Fruit fly (Drosophila melanogaster): Measurements from ENCODE around the gene CG8012.
A peak's percentile ranks its signal among the peaks of the same experiment; 100 is the strongest.

The CG8012 gene

dm6 chr3L:8197779-8198279, 17.3 kb upstream of the CG8012 start, which contains the start of the genes UbcE2M and Dhps (continued):
- TF ChIP-seq tai (GFP tag; optimal IDR thresholded peaks at IDR 0.05) (no peak), Vsx2 (GFP tag; optimal IDR thresholded peaks at IDR 0.05; ENCODE audit: partially characterized antibody) (no peak), foxo (GFP tag; optimal IDR thresholded peaks at IDR 0.05) (peak in 1 of 2 experiments; percentile 77), dl (GFP tag; optimal IDR thresholded peaks at IDR 0.05; ENCODE audit: insufficient read depth in 1 of 2, partially characterized antibody in 2 of 2) (no peak), brk (GFP tag; optimal IDR thresholded peaks at IDR 0.05) (no peak), CrebA (GFP tag; optimal IDR thresholded peaks at IDR 0.05; ENCODE audit: borderline replicate concordance) (no peak), pan (optimal IDR thresholded peaks at IDR 0.05) (no peak), dsf (GFP tag; optimal IDR thresholded peaks at IDR 0.05; ENCODE audit: borderline replicate concordance) (no peak), usp (GFP tag; optimal IDR thresholded peaks at IDR 0.05) (no peak), psq (GFP tag; optimal IDR thresholded peaks at IDR 0.05) (peak; percentile 78), Mio (GFP tag; optimal IDR thresholded peaks at IDR 0.05) (no peak), GATAd (GFP tag; optimal IDR thresholded peaks at IDR 0.05) (peak; percentile 0), CG9705 (GFP tag; optimal IDR thresholded peaks at IDR 0.05) (peak; percentile 67), Hr78 (GFP tag; optimal IDR thresholded peaks at IDR 0.05) (no peak)

DNA sequence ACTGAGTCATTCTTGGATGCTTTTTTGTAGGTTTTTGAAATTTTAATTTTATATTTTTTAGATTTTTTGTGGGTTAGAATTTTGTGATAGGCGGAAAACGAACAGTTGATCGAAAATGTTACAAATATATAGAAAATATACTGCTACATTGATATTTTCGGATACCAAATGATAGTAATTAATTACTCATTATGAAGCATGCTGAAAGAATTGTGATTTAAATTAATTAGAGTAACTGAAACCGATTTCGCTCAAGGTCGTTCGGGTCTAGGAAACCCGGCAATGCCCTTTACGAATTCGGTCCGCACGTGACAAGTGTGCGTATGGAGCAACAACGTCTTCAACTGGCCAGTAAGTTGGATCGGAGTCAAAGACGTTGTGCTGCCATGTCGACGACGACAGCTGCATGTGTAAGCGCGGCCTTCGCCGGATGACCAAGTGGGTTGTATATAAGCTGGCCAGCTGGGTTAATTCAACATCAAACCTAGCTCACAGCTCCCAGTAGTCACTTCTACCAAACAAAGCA, 12.7 kb upstream of the CG8012 start, which contains the start of the genes CG7366 and CG13679:
CG7366 (minus strand) TSS at position 101 of the 526 bp plus-strand sequence.
CG13679 (plus strand) TSS at position 476 of the 526 bp plus-strand sequence.
- TF ChIP-seq CG32264 (GFP tag; optimal IDR thresholded peaks at IDR 0.05): no peak
- TF ChIP-seq Rel (GFP tag; optimal IDR thresholded peaks at IDR 0.05): no peak
- TF ChIP-seq Rel (tag; optimal IDR thresholded peaks at IDR 0.05): no peak
- no peak for TF ChIP-seq Vsx2 (GFP tag; optimal IDR thresholded peaks at IDR 0.05; ENCODE audit: partially characterized antibody)
- no peak for TF ChIP-seq CG9705 (GFP tag; optimal IDR thresholded peaks at IDR 0.05)
- TF ChIP-seq usp (GFP tag; optimal IDR thresholded peaks at IDR 0.05): no peak
- TF ChIP-seq Myc (optimal IDR thresholded peaks at IDR 0.05): no peak
- TF ChIP-seq jim (GFP tag; optimal IDR thresholded peaks at IDR 0.05): no peak
- no peak for TF ChIP-seq dl (GFP tag; optimal IDR thresholded peaks at IDR 0.05; ENCODE audit: insufficient read depth in 1 of 2, partially characterized antibody in 2 of 2)
- no peak for TF ChIP-seq Dif (GFP tag; optimal IDR thresholded peaks at IDR 0.05; ENCODE audit: partially characterized antibody)
- no peak for TF ChIP-seq psq (GFP tag; optimal IDR thresholded peaks at IDR 0.05)
- no peak for TF ChIP-seq Sp1 (GFP tag; optimal IDR thresholded peaks at IDR 0.05)
- no peak for TF ChIP-seq fru (GFP tag; optimal IDR thresholded peaks at IDR 0.05)
- TF ChIP-seq sv (GFP tag; optimal IDR thresholded peaks at IDR 0.05): no peak
- no peak for TF ChIP-seq rgr (GFP tag; optimal IDR thresholded peaks at IDR 0.05)
- TF ChIP-seq Hr78 (GFP tag; optimal IDR thresholded peaks at IDR 0.05): no peak
- TF ChIP-seq woc (GFP tag; optimal IDR thresholded peaks at IDR 0.05): no peak
- no peak for TF ChIP-seq N (GFP tag; optimal IDR thresholded peaks at IDR 0.05)
- no peak for TF ChIP-seq pan (optimal IDR thresholded peaks at IDR 0.05)
- TF ChIP-seq dsf (GFP tag; optimal IDR thresholded peaks at IDR 0.05; ENCODE audit: borderline replicate concordance): no peak

DNA sequence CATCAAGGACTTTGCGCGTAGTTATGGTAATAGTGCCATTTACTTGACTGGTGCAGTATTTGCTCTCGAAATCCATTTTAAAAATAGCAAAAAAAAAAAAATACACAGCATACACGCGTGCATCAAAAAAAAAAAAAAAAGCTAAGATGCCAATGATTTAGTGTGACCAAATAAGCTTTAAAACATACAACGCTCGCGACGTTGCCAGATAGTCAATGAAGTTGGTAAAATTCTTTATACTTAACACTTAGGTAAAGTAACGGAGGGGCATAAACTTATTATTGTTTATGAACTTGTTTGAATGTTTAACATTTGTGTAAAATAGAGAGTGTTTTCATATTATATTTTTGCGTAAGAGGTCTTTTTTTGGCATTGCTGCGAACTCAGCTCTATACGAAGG, 4.5 kb upstream of the CG8012 start, which contains the start of gene tut:
tut (minus strand) TSS at position 148 of the 400 bp plus-strand sequence.
- no peak for TF ChIP-seq OdsH (GFP tag; optimal IDR thresholded peaks at IDR 0.05)
- no peak for TF ChIP-seq Myc (optimal IDR thresholded peaks at IDR 0.05)
- TF ChIP-seq ey (GFP tag; optimal IDR thresholded peaks at IDR 0.05): no peak
- no peak for TF ChIP-seq br (GFP tag; optimal IDR thresholded peaks at IDR 0.05)
- no peak for TF ChIP-seq dl (GFP tag; optimal IDR thresholded peaks at IDR 0.05; ENCODE audit: insufficient read depth in 1 of 2, partially characterized antibody in 2 of 2)
- no peak for TF ChIP-seq Hr83 (GFP tag; optimal IDR thresholded peaks at IDR 0.05; ENCODE audit: poor library complexity, severe bottlenecking)
- TF ChIP-seq fru (GFP tag; optimal IDR thresholded peaks at IDR 0.05): no peak
- TF ChIP-seq woc (GFP tag; optimal IDR thresholded peaks at IDR 0.05): no peak
- TF ChIP-seq psq (GFP tag; optimal IDR thresholded peaks at IDR 0.05): no peak
- TF ChIP-seq Hr78 (GFP tag; optimal IDR thresholded peaks at IDR 0.05): no peak
- TF ChIP-seq dsf (GFP tag; optimal IDR thresholded peaks at IDR 0.05; ENCODE audit: borderline replicate concordance): no peak
- no peak for TF ChIP-seq usp (GFP tag; optimal IDR thresholded peaks at IDR 0.05)
- TF ChIP-seq N (GFP tag; optimal IDR thresholded peaks at IDR 0.05): no peak
- TF ChIP-seq CG32264 (GFP tag; optimal IDR thresholded peaks at IDR 0.05): no peak
- TF ChIP-seq foxo (GFP tag; optimal IDR thresholded peaks at IDR 0.05): no peak
- no peak for TF ChIP-seq Dfd (GFP tag; optimal IDR thresholded peaks at IDR 0.05)
- no peak for TF ChIP-seq h (GFP tag; optimal IDR thresholded peaks at IDR 0.05)

- no peak for TF ChIP-seq jim (GFP tag; optimal IDR thresholded peaks at IDR 0.05)
- TF ChIP-seq Abd-B (GFP tag; optimal IDR thresholded peaks at IDR 0.05): no peak
- no peak for TF ChIP-seq N (GFP tag; optimal IDR thresholded peaks at IDR 0.05)
- no peak for TF ChIP-seq ey (GFP tag; optimal IDR thresholded peaks at IDR 0.05)
- TF ChIP-seq OdsH (GFP tag; optimal IDR thresholded peaks at IDR 0.05): no peak
- TF ChIP-seq rgr (GFP tag; optimal IDR thresholded peaks at IDR 0.05): no peak
These were observed 3.5 kb upstream of the CG8012 start, which contains the start of gene CG8006 for dm6 chr3L:8211590-8211989. Gene CG8006, plus strand, starts transcription at chr3L:8211890.

Data from whole organism, wandering third instar larva.